Worm (Caenorhabditis elegans): ENCODE measurements around the gene R01E6.7.

R01E6.7 gene

DNA sequence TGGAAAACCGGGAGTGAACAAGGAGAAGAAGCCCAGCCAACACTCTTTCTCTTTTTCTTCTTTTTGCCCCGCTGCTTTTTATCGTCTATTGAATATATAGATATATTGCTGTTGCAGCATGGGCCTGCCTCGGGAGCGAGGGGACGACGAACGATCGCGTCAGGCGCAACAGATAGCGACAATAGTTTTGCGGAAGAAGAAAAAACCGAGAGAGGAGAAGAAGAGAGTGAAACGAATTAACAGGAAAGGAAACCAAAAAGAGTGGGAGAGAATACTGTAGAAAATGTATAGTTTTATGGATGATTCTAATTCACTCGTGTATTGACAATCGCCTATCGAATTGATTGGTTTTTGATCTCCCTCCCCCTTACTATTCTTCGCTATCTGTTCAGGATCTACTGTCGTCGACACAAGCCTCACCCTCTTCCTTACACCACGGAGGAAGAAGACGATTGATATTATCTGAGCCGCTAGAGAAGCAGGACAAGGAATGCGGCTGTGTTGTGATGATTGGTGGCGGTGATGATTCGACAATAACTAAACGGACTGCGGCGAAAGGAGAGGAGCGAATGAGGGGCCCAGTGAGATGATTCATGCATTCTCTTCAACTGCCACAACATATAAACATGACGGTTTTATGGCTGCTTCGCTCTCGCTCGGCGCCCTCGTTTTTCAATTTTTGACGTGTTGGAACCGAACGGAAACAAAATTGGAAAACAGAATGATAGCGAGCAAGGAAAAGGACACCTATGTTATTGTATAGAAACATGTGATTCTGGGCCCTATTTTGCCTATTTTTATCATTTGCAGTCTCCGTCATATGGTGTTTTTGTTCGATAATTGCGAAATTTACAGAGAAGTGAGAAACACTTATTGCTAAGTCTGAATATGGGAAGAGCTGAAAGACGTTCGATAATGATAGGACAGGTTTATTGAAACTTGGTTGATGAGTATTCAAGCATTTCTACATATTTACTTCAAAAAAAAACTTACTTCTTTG is 43.2 kb downstream of the R01E6.7 start:
- no peak for TF ChIP-seq tab-1 (GFP tag; IDR thresholded peaks at IDR 0.05)
- no peak for TF ChIP-seq klf-2 (GFP tag; conservative IDR thresholded peaks at IDR 0.05)
- TF ChIP-seq ref-1 (GFP tag; conservative IDR thresholded peaks at IDR 0.05) = no peak
- TF ChIP-seq T22C8.4 (GFP tag; IDR thresholded peaks at IDR 0.05) = no peak
- 0 out of 2 replicates have a peak, but pooled peaks have one; percentile 45 for TF ChIP-seq ztf-29 (GFP tag; IDR thresholded peaks at IDR 0.05)
- 0 out of 2 replicates have a peak, but pooled peaks have one; percentile 20 for TF ChIP-seq ztf-23 (GFP tag; IDR thresholded peaks at IDR 0.05)
- no peak for TF ChIP-seq flt-1 (GFP tag; IDR thresholded peaks at IDR 0.05)
- no peak for TF ChIP-seq cog-1 (tag; optimal IDR thresholded peaks at IDR 0.05)

DNA sequence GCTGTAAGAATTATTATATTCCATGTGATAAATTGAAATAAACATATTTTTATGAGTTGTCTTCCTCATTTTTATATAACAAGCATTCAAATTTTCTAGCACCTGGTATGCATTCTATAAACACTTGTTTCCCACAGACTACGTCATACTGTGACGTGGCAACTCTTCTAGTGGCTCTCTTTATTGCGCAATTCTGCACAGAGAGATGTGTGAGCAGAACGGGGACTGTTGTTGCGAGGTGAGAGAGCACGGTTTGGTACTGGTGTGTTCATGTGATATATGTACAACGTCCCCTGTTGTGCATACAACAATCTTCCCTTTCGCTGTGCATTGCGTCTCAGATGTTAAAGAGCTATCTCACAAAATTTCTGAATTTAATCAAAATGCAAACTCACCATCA is 44.7 kb downstream of the R01E6.7 start:
- TF ChIP-seq med-1 (GFP tag; optimal IDR thresholded peaks at IDR 0.05; ENCODE audit: insufficient read depth) = no peak
- no peak for TF ChIP-seq cog-1 (tag; optimal IDR thresholded peaks at IDR 0.05)
- no peak for TF ChIP-seq ztf-23 (GFP tag; IDR thresholded peaks at IDR 0.05)
- no peak for TF ChIP-seq tab-1 (GFP tag; IDR thresholded peaks at IDR 0.05)
- no peak for TF ChIP-seq ztf-29 (GFP tag; IDR thresholded peaks at IDR 0.05)
- no peak for TF ChIP-seq flt-1 (GFP tag; IDR thresholded peaks at IDR 0.05)
- TF ChIP-seq ref-1 (GFP tag; conservative IDR thresholded peaks at IDR 0.05) = no peak
- no peak for TF ChIP-seq T22C8.4 (GFP tag; IDR thresholded peaks at IDR 0.05)
- TF ChIP-seq klf-2 (GFP tag; conservative IDR thresholded peaks at IDR 0.05) = no peak

DNA sequence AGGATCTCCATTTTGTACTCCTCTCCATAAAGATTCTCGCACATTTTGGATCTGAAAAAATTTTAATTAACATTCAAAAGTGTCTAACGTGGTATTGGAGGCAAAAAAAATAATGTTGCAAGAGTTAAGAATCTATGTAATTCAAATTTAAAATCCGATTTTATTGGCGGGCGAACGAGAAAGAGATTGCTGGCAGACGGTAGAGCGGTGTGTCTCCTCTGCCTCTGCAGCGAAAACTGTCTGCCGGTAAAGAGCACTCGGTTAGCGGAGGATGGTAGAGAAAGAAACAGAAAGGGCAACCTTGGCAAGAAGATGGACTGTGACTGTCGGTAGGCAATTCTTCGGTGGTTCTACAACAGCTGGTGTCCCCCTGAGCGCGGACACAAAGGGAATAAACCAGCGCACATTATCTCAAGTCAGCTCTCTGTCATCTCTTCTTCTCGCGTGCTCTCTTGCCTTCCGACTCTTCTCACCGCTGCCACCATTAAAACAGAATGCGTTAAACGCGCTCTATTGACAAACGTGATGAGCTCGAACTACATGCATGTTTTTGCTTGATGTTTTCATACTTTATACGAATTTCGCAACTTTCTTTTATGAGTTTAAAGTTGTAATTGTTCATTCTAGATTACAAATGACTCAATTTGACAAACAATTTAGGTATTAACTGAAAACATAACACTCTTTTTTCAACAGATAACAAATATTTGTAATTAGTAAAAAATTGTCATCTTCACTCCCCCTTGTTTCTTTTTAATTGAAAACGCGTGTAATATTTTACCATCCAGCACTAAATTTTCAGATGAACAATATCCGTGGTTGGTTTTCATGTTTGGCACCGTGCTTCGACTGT is 50.7 kb downstream of the R01E6.7 start, which contains the start of the genes cdk-4 and F18H3.1:
Gene cdk-4 (minus strand): TSS at position 51 of the 853 bp plus-strand sequence.
Gene F18H3.1 (plus strand): TSS at position 803 of the 853 bp plus-strand sequence.
- TF ChIP-seq ztf-29 (GFP tag; IDR thresholded peaks at IDR 0.05) = no peak
- TF ChIP-seq med-1 (GFP tag; optimal IDR thresholded peaks at IDR 0.05; ENCODE audit: insufficient read depth) = no peak
- peak; percentile 70; the same call in 1 of the 2 replicates for TF ChIP-seq flt-1 (GFP tag; IDR thresholded peaks at IDR 0.05)
- TF ChIP-seq ztf-23 (GFP tag; IDR thresholded peaks at IDR 0.05) = no peak
- peak; percentile 64 for TF ChIP-seq cog-1 (tag; optimal IDR thresholded peaks at IDR 0.05)
